Worm (Caenorhabditis elegans) whole organism, young adult: Measurements from ENCODE around the gene abhd-14.
A peak's percentile ranks its signal among the peaks of the same experiment; 100 is the strongest.
"Not testable (repeated sequence)": the region's sequence is repeated elsewhere in the genome, so short reads cannot be mapped to it uniquely, and the experiment has no call there.

Source experiments
- B0261.1 ChIP-seq: sonication (generic microtip); optimal IDR thresholded peaks from 2 replicates; lab custom pipeline; 2016; ENCODE audit warnings: mild to moderate bottlenecking, missing genetic modification characterization, moderate library complexity, missing compliant biosample characterization
- F33H1.4 ChIP-seq: fragments of 200-800 bp; sonication (Bioruptor generic); IDR thresholded peaks from 2 replicates; pipeline ENCODE4 v1.3.6; 2022; ENCODE audit warnings: missing genetic modification reagents, missing genetic modification characterization, missing compliant biosample characterization
- F37B4.10 ChIP-seq: fragments of 200-800 bp; sonication (Bioruptor generic); IDR thresholded peaks from 2 replicates; pipeline ENCODE4 v1.3.6; 2022; ENCODE audit warnings: missing genetic modification characterization, missing compliant biosample characterization
- F39B2.1 ChIP-seq: fragments of 200-800 bp; sonication (Bioruptor generic); IDR thresholded peaks from 2 replicates; pipeline ENCODE4 v1.3.6; 2022; ENCODE audit warnings: missing genetic modification reagents, missing genetic modification characterization, missing compliant biosample characterization
- F49E8.2 ChIP-seq: sonication (generic microtip); optimal IDR thresholded peaks from 3 replicates; lab custom pipeline; 2017; ENCODE audit warnings: missing genetic modification characterization, mild to moderate bottlenecking, missing compliant biosample characterization, antibody characterized with exemption, moderate library complexity; ENCODE audit not compliant: insufficient read depth
- F55B11.4 ChIP-seq: sonication (generic microtip); optimal IDR thresholded peaks from 2 replicates; lab custom pipeline; 2016; ENCODE audit warnings: missing compliant biosample characterization, missing genetic modification characterization, borderline replicate concordance; ENCODE audit not compliant: insufficient read depth
- K11D2.4 ChIP-seq: fragments of 200-800 bp; sonication (Bioruptor generic); IDR thresholded peaks from 2 replicates; pipeline ENCODE4 v1.3.6; 2022; ENCODE audit warnings: missing genetic modification reagents, missing genetic modification characterization, missing compliant biosample characterization
- T07F8.4 ChIP-seq: sonication (generic microtip); optimal IDR thresholded peaks from 2 replicates; lab custom pipeline; 2016; ENCODE audit warnings: mild to moderate bottlenecking, missing genetic modification characterization, moderate library complexity, missing compliant biosample characterization
- T26A5.8 ChIP-seq: sonication (generic microtip); optimal IDR thresholded peaks from 2 replicates; lab custom pipeline; 2016; ENCODE audit warnings: missing genetic modification characterization, missing compliant biosample characterization
- Y67H2A.10 ChIP-seq: fragments of 200-800 bp; sonication (Bioruptor generic); conservative IDR thresholded peaks from 2 replicates; pipeline ENCODE4 v1.3.6; 2022; ENCODE audit warnings: missing genetic modification reagents, missing genetic modification characterization, missing compliant biosample characterization
- aptf-3 ChIP-seq: fragments of 200-800 bp; sonication (Bioruptor generic); IDR thresholded peaks from 2 replicates; pipeline ENCODE4 v1.3.6; 2022; ENCODE audit warnings: missing genetic modification characterization, missing compliant biosample characterization
- atf-7 ChIP-seq: sonication (generic microtip); optimal IDR thresholded peaks from 2 replicates; lab custom pipeline; 2017; ENCODE audit warnings: mild to moderate bottlenecking, missing genetic modification characterization, missing compliant biosample characterization
- attf-3 ChIP-seq: fragments of 200-800 bp; sonication (Bioruptor generic); conservative IDR thresholded peaks from 2 replicates; pipeline ENCODE4 v1.3.6; 2022; ENCODE audit warnings: missing genetic modification reagents, missing genetic modification characterization, missing compliant biosample characterization
- attf-5 ChIP-seq: fragments of 200-800 bp; sonication (Bioruptor generic); optimal IDR thresholded peaks from 2 replicates; lab custom pipeline; 2018; ENCODE audit warnings: mild to moderate bottlenecking, missing genetic modification characterization, missing compliant biosample characterization
- ccch-3 ChIP-seq: fragments of 200-800 bp; sonication (Bioruptor generic); optimal IDR thresholded peaks from 2 replicates; lab custom pipeline; 2018; ENCODE audit warnings: mild to moderate bottlenecking, missing genetic modification characterization, missing compliant biosample characterization
- ceh-79 ChIP-seq: sonication (generic microtip); optimal IDR thresholded peaks from 2 replicates; lab custom pipeline; 2017; ENCODE audit warnings: mild to moderate bottlenecking, missing genetic modification characterization, missing compliant biosample characterization
- dox-1 ChIP-seq: fragments of 200-800 bp; sonication (Bioruptor generic); IDR thresholded peaks from 2 replicates; pipeline ENCODE4 v1.3.6; 2022; ENCODE audit warnings: missing genetic modification reagents, missing genetic modification characterization, missing compliant biosample characterization
- egrh-3 ChIP-seq: fragments of 200-800 bp; sonication (Bioruptor generic); IDR thresholded peaks from 2 replicates; pipeline ENCODE4 v1.3.6; 2022; ENCODE audit warnings: missing genetic modification reagents, missing genetic modification characterization, missing compliant biosample characterization
- gei-17 ChIP-seq: fragments of 200-800 bp; sonication (Bioruptor generic); optimal IDR thresholded peaks from 2 replicates; lab custom pipeline; 2018; ENCODE audit warnings: mild to moderate bottlenecking, missing genetic modification characterization, missing compliant biosample characterization
- him-1 ChIP-seq: sonication (generic microtip); optimal IDR thresholded peaks from 2 replicates; lab custom pipeline; 2016; ENCODE audit warnings: missing genotype, missing genetic modification reagents, missing genetic modification characterization, missing compliant biosample characterization
- hmg-1.2 ChIP-seq: fragments of 200-800 bp; sonication (Bioruptor generic); IDR thresholded peaks from 2 replicates; pipeline ENCODE4 v1.3.6; 2022; ENCODE audit warnings: missing genetic modification reagents, missing genetic modification characterization, missing compliant biosample characterization
- lin-35 ChIP-seq, 3 experiments: fragments of 150-350 bp in 2 of 3; sonication (generic microtip) in 1 of 3; optimal IDR thresholded peaks; 2 replicates each; lab custom pipeline; 2014 to 2018; ENCODE audit warnings: missing biosample characterization in 3 of 3, missing genetic modification characterization in 3 of 3, missing genetic modification reagents in 3 of 3
- madf-8 ChIP-seq: fragments of 200-800 bp; sonication (Bioruptor generic); conservative IDR thresholded peaks from 2 replicates; pipeline ENCODE4 v1.3.6; 2022; ENCODE audit warnings: missing genetic modification reagents, missing genetic modification characterization, missing compliant biosample characterization
- mcd-1 ChIP-seq: fragments of 200-800 bp; sonication (Bioruptor generic); IDR thresholded peaks from 2 replicates; pipeline ENCODE4 v1.3.6; 2022; ENCODE audit warnings: missing genetic modification reagents, missing genetic modification characterization, missing compliant biosample characterization
- mxl-1 ChIP-seq: sonication (generic microtip); optimal IDR thresholded peaks from 2 replicates; lab custom pipeline; 2016; ENCODE audit warnings: missing genetic modification characterization, missing compliant biosample characterization
- nfya-2 ChIP-seq: fragments of 200-800 bp; sonication (Bioruptor generic); IDR thresholded peaks from 2 replicates; pipeline ENCODE4 v1.3.6; 2022; ENCODE audit warnings: missing genetic modification reagents, missing genetic modification characterization, missing compliant biosample characterization
- pbrm-1 ChIP-seq: fragments of 200-800 bp; sonication (Bioruptor generic); IDR thresholded peaks from 2 replicates; pipeline ENCODE4 v1.3.6; 2022; ENCODE audit warnings: missing genetic modification reagents, missing genetic modification characterization, missing compliant biosample characterization
- rpc-1 ChIP-seq, 2 experiments: fragments of 150-350 bp in 1 of 2; sonication (generic microtip) in 1 of 2; optimal IDR thresholded peaks; 2 replicates each; lab custom pipeline; 2014 to 2018; ENCODE audit warnings: missing biosample characterization in 1 of 2, missing genetic modification characterization in 1 of 2, missing genetic modification reagents in 1 of 2, missing genotype in 1 of 2
- snpc-4 ChIP-seq, 5 experiments: fragments of 150-350 bp in 1 of 5; sonication (generic microtip) in 4 of 5; optimal IDR thresholded peaks; 2 replicates each; lab custom pipeline; 2014 to 2018; ENCODE audit warnings: missing genetic modification characterization in 5 of 5, missing biosample characterization in 3 of 5, antibody characterized with exemption in 2 of 5, mild to moderate bottlenecking in 2 of 5, missing compliant biosample characterization in 2 of 5, missing genotype in 2 of 5, moderate library complexity in 2 of 5, missing genetic modification reagents in 1 of 5
- tbp1 ChIP-seq: fragments of 200-800 bp; sonication (Bioruptor generic); optimal IDR thresholded peaks from 2 replicates; lab custom pipeline; 2018; ENCODE audit warnings: mild to moderate bottlenecking, missing genetic modification characterization, missing compliant biosample characterization
- zfh-2 ChIP-seq: fragments of 200-800 bp; sonication (Bioruptor generic); conservative IDR thresholded peaks from 2 replicates; pipeline ENCODE4 v1.3.6; 2022; ENCODE audit warnings: missing genetic modification reagents, missing genetic modification characterization, missing compliant biosample characterization
- ztf-6 ChIP-seq: fragments of 200-800 bp; sonication (Bioruptor generic); IDR thresholded peaks from 2 replicates; pipeline ENCODE4 v1.3.6; 2022; ENCODE audit warnings: missing genetic modification reagents, missing genetic modification characterization, missing compliant biosample characterization

Gene abhd-14

ce11 chrIV:1063058-1063457 is 33.2 kb upstream of the abhd-14 start:
- no peak for TF ChIP-seq atf-7
- TF ChIP-seq ztf-6 (GFP tag; lab: Robert Waterston, UW) = no peak
- TF ChIP-seq madf-8 (GFP tag; lab: Robert Waterston, UW) = no peak
- no peak for TF ChIP-seq attf-5 (GFP tag; lab: Kevin White, UChicago)
- TF ChIP-seq pbrm-1 = no peak
- no peak for TF ChIP-seq F37B4.10 (GFP tag; lab: Robert Waterston, UW)
- no peak for TF ChIP-seq him-1
- TF ChIP-seq aptf-3 (GFP tag; lab: Robert Waterston, UW) = no peak
- TF ChIP-seq tbp1 (GFP tag; lab: Kevin White, UChicago) = peak; percentile 76
- peak; percentile 24; the same call in 1 of the 2 replicates for TF ChIP-seq attf-3 (GFP tag; lab: Robert Waterston, UW)
- peak; percentile 51 for TF ChIP-seq B0261.1
- TF ChIP-seq rpc-1 (optimal IDR thresholded peaks at IDR 0.05; lab: Kevin White, UChicago) = peak; percentile 21
- TF ChIP-seq rpc-1 (tag; optimal IDR thresholded peaks at IDR 0.05; lab: Kevin White, UChicago) = peak; percentile 62
- no peak for TF ChIP-seq F33H1.4 (GFP tag; lab: Robert Waterston, UW)
- no peak for TF ChIP-seq ccch-3 (GFP tag; lab: Kevin White, UChicago)

ce11 chrIV:1061689-1062088 is 31.9 kb upstream of the abhd-14 start:
- TF ChIP-seq snpc-4 (GFP tag; optimal IDR thresholded peaks at IDR 0.05; lab: Kevin White, UChicago) = not testable (repeated sequence)
- peak in 3 of 4 experiments; percentile 24 to 91 (median 85) for TF ChIP-seq snpc-4 (tag; optimal IDR thresholded peaks at IDR 0.05; lab: Kevin White, UChicago)
- peak; percentile 64 for TF ChIP-seq hmg-1.2

- TF ChIP-seq Y67H2A.10 (GFP tag; lab: Robert Waterston, UW) (no peak), attf-3 (GFP tag; lab: Robert Waterston, UW) (peak; percentile 72)
Observed at ce11 chrIV:1058504-1058903, 28.7 kb upstream of the abhd-14 start.

- peak; percentile 94 for TF ChIP-seq attf-3 (GFP tag; lab: Robert Waterston, UW)
- TF ChIP-seq F55B11.4 (tag; lab: Kevin White, UChicago) = no peak
Observed at ce11 chrIV:1056263-1056942, 26.6 kb upstream of the abhd-14 start, which contains the start of the genes Y55F3AM.13 and mrps-25. Y55F3AM.13 (minus strand) TSS chrIV:1056313. mrps-25 (plus strand) TSS chrIV:1056892.

ce11 chrIV:1055734-1056133 is 25.9 kb upstream of the abhd-14 start:
- TF ChIP-seq F49E8.2 (tag; lab: Kevin White, UChicago) (no peak), zfh-2 (peak; percentile 85), dox-1 (GFP tag; lab: Robert Waterston, UW) (peak; percentile 12; the same call in 1 of the 2 replicates), ceh-79 (no peak), mxl-1 (tag; lab: Kevin White, UChicago) (no peak), egrh-3 (GFP tag; lab: Robert Waterston, UW) (peak; percentile 66; the same call in 1 of the 2 replicates), aptf-3 (GFP tag; lab: Robert Waterston, UW) (no peak), T07F8.4 (no peak), K11D2.4 (GFP tag; lab: Robert Waterston, UW) (no peak)

- TF ChIP-seq gei-17 (GFP tag; lab: Kevin White, UChicago) (no peak), F39B2.1 (GFP tag; lab: Robert Waterston, UW) (no peak), ztf-6 (GFP tag; lab: Robert Waterston, UW) (no peak), mxl-1 (tag; lab: Kevin White, UChicago) (no peak), madf-8 (GFP tag; lab: Robert Waterston, UW) (no peak), attf-3 (GFP tag; lab: Robert Waterston, UW) (peak; percentile 96), F49E8.2 (tag; lab: Kevin White, UChicago) (no peak), nfya-2 (GFP tag; lab: Robert Waterston, UW) (no peak), T26A5.8 (tag; lab: Kevin White, UChicago) (no peak), lin-35 (GFP tag; optimal IDR thresholded peaks at IDR 0.05; lab: Kevin White, UChicago) (peak in 1 of 3 experiments; percentile 40), mcd-1 (GFP tag; lab: Robert Waterston, UW) (peak; percentile 19; the same call in 1 of the 2 replicates)
Observed at ce11 chrIV:1054736-1055135, 24.9 kb upstream of the abhd-14 start, which contains the start of gene dcap-1. dcap-1 (minus strand) TSS chrIV:1054794.
